Worm (Caenorhabditis elegans) whole organism, early embryonic: ENCODE measurements around the gene R02E4.2.

ENCODE experiments used
- B0310.2 ChIP-seq: sonication (generic microtip); optimal IDR thresholded peaks from 2 replicates; lab custom pipeline; 2016; ENCODE audit warnings: mild to moderate bottlenecking, missing genetic modification characterization, missing compliant biosample characterization
- F13C5.2 ChIP-seq: sonication (generic microtip); optimal IDR thresholded peaks from 2 replicates; lab custom pipeline; 2017; ENCODE audit warnings: mild to moderate bottlenecking, missing genetic modification characterization, inconsistent platforms, missing compliant biosample characterization
- aly-1 ChIP-seq: sonication (generic microtip); optimal IDR thresholded peaks from 2 replicates; lab custom pipeline; 2016; ENCODE audit warnings: missing genetic modification characterization, missing compliant biosample characterization
- ama-1 ChIP-seq: fragments of 150-350 bp; optimal IDR thresholded peaks from 2 replicates; lab custom pipeline; 2014
- ceh-13 ChIP-seq: fragments of 200-800 bp; sonication (Bioruptor generic); optimal IDR thresholded peaks from 2 replicates; lab custom pipeline; 2018; ENCODE audit warnings: mild to moderate bottlenecking, missing genetic modification characterization, missing compliant biosample characterization
- ceh-36 ChIP-seq: sonication (generic microtip); optimal IDR thresholded peaks from 2 replicates; lab custom pipeline; 2016; ENCODE audit warnings: missing genetic modification characterization, inconsistent platforms, missing compliant biosample characterization
- ets-7 ChIP-seq: sonication (generic microtip); optimal IDR thresholded peaks from 2 replicates; lab custom pipeline; 2016; ENCODE audit warnings: missing genotype, missing genetic modification characterization, missing compliant biosample characterization
- flt-1 ChIP-seq: fragments of 200-800 bp; sonication (Bioruptor generic); IDR thresholded peaks from 2 replicates; pipeline ENCODE4 v1.3.6; 2022; ENCODE audit warnings: missing genetic modification characterization, missing compliant biosample characterization
- hmbx-1 ChIP-seq: sonication (generic microtip); optimal IDR thresholded peaks from 2 replicates; lab custom pipeline; 2016; ENCODE audit warnings: mild to moderate bottlenecking, missing genetic modification characterization, missing compliant biosample characterization
- hmg-4 ChIP-seq: fragments of 200-800 bp; sonication (Bioruptor generic); optimal IDR thresholded peaks from 2 replicates; lab custom pipeline; 2018; ENCODE audit warnings: mild to moderate bottlenecking, missing genetic modification characterization, missing compliant biosample characterization
- hnd-1 ChIP-seq: sonication (generic microtip); optimal IDR thresholded peaks from 2 replicates; lab custom pipeline; 2016; ENCODE audit warnings: missing genetic modification characterization, missing compliant biosample characterization
- pes-1 ChIP-seq: fragments of 200-800 bp; sonication (Bioruptor generic); IDR thresholded peaks from 2 replicates; pipeline ENCODE4 v1.3.6; 2022; ENCODE audit warnings: missing genetic modification reagents, missing genetic modification characterization, missing compliant biosample characterization
- scrt-1 ChIP-seq: fragments of 200-800 bp; sonication (Bioruptor generic); IDR thresholded peaks from 2 replicates; pipeline ENCODE4 v1.3.6; 2022; ENCODE audit warnings: missing genetic modification characterization, missing compliant biosample characterization
- sea-1 ChIP-seq: fragments of 200-800 bp; sonication (Bioruptor generic); conservative IDR thresholded peaks from 2 replicates; pipeline ENCODE4 v1.3.6; 2022; ENCODE audit warnings: missing genetic modification characterization, missing compliant biosample characterization
- tbx-11 ChIP-seq: fragments of 200-800 bp; sonication (Bioruptor generic); IDR thresholded peaks from 2 replicates; pipeline ENCODE4 v1.3.6; 2022; ENCODE audit warnings: missing genetic modification characterization, missing compliant biosample characterization
- tbx-37 ChIP-seq: fragments of 200-800 bp; sonication (Bioruptor generic); conservative IDR thresholded peaks from 2 replicates; pipeline ENCODE4 v1.3.6; 2022; ENCODE audit warnings: missing genetic modification reagents, missing genetic modification characterization, missing compliant biosample characterization
- tra-4 ChIP-seq: sonication (generic microtip); optimal IDR thresholded peaks from 2 replicates; lab custom pipeline; 2017; ENCODE audit warnings: missing genetic modification characterization, missing compliant biosample characterization

The R02E4.2 gene

ce11 chrX:4154784-4155183 lies 47.5 kb downstream of the R02E4.2 start:
- TF ChIP-seq ceh-13 (GFP tag; lab: Kevin White, UChicago) (no peak), sea-1 (GFP tag; lab: Robert Waterston, UW) (no peak), flt-1 (GFP tag; lab: Robert Waterston, UW) (no peak), hnd-1 (no peak), B0310.2 (tag; lab: Kevin White, UChicago) (no peak), ets-7 (tag; lab: Kevin White, UChicago) (no peak), scrt-1 (GFP tag; lab: Robert Waterston, UW) (no peak), ceh-36 (no peak), pes-1 (no peak), tbx-37 (GFP tag; lab: Robert Waterston, UW) (no peak), hmg-4 (GFP tag; lab: Kevin White, UChicago) (no peak), F13C5.2 (no peak)

- TF ChIP-seq hmg-4 (GFP tag; lab: Kevin White, UChicago), result peak; percentile 78
- 0 out of 2 replicates have a peak, but pooled peaks have one; percentile 53 for TF ChIP-seq scrt-1 (GFP tag; lab: Robert Waterston, UW)
- no peak for TF ChIP-seq ets-7 (tag; lab: Kevin White, UChicago)
- peak; percentile 14 for TF ChIP-seq F13C5.2
These were observed 50.6 kb downstream of the R02E4.2 start for ce11 chrX:4157896-4158295.

- no peak for TF ChIP-seq hmbx-1 (tag; lab: Kevin White, UChicago)
- TF ChIP-seq tbx-11 (GFP tag; lab: Robert Waterston, UW), result no peak
- TF ChIP-seq pes-1, result no peak
- TF ChIP-seq scrt-1 (GFP tag; lab: Robert Waterston, UW), result no peak
- TF ChIP-seq hnd-1, result no peak
- no peak for TF ChIP-seq tbx-37 (GFP tag; lab: Robert Waterston, UW)
- TF ChIP-seq ama-1 (lab: Kevin White, UChicago), result no peak
- TF ChIP-seq hmg-4 (GFP tag; lab: Kevin White, UChicago), result no peak
- no peak for TF ChIP-seq sea-1 (GFP tag; lab: Robert Waterston, UW)
- TF ChIP-seq B0310.2 (tag; lab: Kevin White, UChicago), result no peak
- TF ChIP-seq ets-7 (tag; lab: Kevin White, UChicago), result no peak
- no peak for TF ChIP-seq ceh-36
- TF ChIP-seq aly-1 (tag; lab: Kevin White, UChicago), result no peak
- no peak for TF ChIP-seq ceh-13 (GFP tag; lab: Kevin White, UChicago)
- TF ChIP-seq tra-4 (tag; lab: Kevin White, UChicago), result no peak
- no peak for TF ChIP-seq F13C5.2
- TF ChIP-seq flt-1 (GFP tag; lab: Robert Waterston, UW), result no peak
These were observed 52.1 kb downstream of the R02E4.2 start for ce11 chrX:4159185-4159871.

- TF ChIP-seq tbx-37 (GFP tag; lab: Robert Waterston, UW) (no peak), hmg-4 (GFP tag; lab: Kevin White, UChicago) (no peak), pes-1 (no peak)
These were observed 52.7 kb downstream of the R02E4.2 start for ce11 chrX:4159929-4160328.
